Fruit fly (Drosophila melanogaster): ENCODE data around the gene CG33647.

- no peak for TF ChIP-seq Dif (GFP tag; optimal IDR thresholded peaks at IDR 0.05; ENCODE audit: partially characterized antibody)
- TF ChIP-seq lola (GFP tag; optimal IDR thresholded peaks at IDR 0.05) = no peak
- TF ChIP-seq GATAd (GFP tag; optimal IDR thresholded peaks at IDR 0.05) = no peak
- TF ChIP-seq pan (optimal IDR thresholded peaks at IDR 0.05) = no peak
- no peak for TF ChIP-seq psq (GFP tag; optimal IDR thresholded peaks at IDR 0.05)
- TF ChIP-seq rgr (GFP tag; optimal IDR thresholded peaks at IDR 0.05) = no peak
- no peak for TF ChIP-seq foxo (GFP tag; optimal IDR thresholded peaks at IDR 0.05)
- no peak for TF ChIP-seq usp (GFP tag; optimal IDR thresholded peaks at IDR 0.05)
- TF ChIP-seq CrebA (GFP tag; optimal IDR thresholded peaks at IDR 0.05; ENCODE audit: borderline replicate concordance) = no peak
- TF ChIP-seq woc (GFP tag; optimal IDR thresholded peaks at IDR 0.05) = no peak
- no peak for TF ChIP-seq OdsH (GFP tag; optimal IDR thresholded peaks at IDR 0.05)
- TF ChIP-seq dsf (GFP tag; optimal IDR thresholded peaks at IDR 0.05; ENCODE audit: borderline replicate concordance) = no peak
- no peak for TF ChIP-seq h (GFP tag; optimal IDR thresholded peaks at IDR 0.05)
- TF ChIP-seq tai (GFP tag; optimal IDR thresholded peaks at IDR 0.05) = no peak
Measured at dm6 chr3L:19236060-19236459, at the start of gene CG33647.

All from whole organism, wandering third instar larva.